Fruit fly (Drosophila melanogaster) whole organism, embryonic: ENCODE data around the gene Cyp6d4.

ENCODE experiments used
- CG10147 ChIP-seq: fragments of 200-800 bp; sonication (Bioruptor generic); optimal IDR thresholded peaks from 2 replicates; lab custom pipeline; 2019; ENCODE audit warnings: missing biosample characterization, mild to moderate bottlenecking, missing genetic modification characterization, moderate library complexity
- CG10654 ChIP-seq: fragments of 200-800 bp; sonication (Bioruptor generic); optimal IDR thresholded peaks from 2 replicates; lab custom pipeline; 2016; ENCODE audit warnings: missing biosample characterization, missing genetic modification characterization
- CG12744 ChIP-seq: fragments of 200-800 bp; sonication (Bioruptor generic); optimal IDR thresholded peaks from 2 replicates; lab custom pipeline; 2016; ENCODE audit warnings: missing biosample characterization, missing genetic modification characterization
- CG12769 ChIP-seq: fragments of 200-800 bp; sonication (Bioruptor generic); optimal IDR thresholded peaks from 2 replicates; lab custom pipeline; 2019; ENCODE audit warnings: missing biosample characterization, mild to moderate bottlenecking, missing genetic modification characterization, moderate library complexity
- CG13624 ChIP-seq: fragments of 200-800 bp; sonication (Bioruptor generic); optimal IDR thresholded peaks from 2 replicates; lab custom pipeline; 2016; ENCODE audit warnings: missing biosample characterization, missing genetic modification characterization
- CG1529 ChIP-seq: fragments of 200-800 bp; sonication (Bioruptor generic); optimal IDR thresholded peaks from 3 replicates; lab custom pipeline; 2018; ENCODE audit warnings: missing biosample characterization, missing genetic modification characterization
- CG1603 ChIP-seq: fragments of 200-800 bp; sonication (Bioruptor generic); optimal IDR thresholded peaks from 2 replicates; lab custom pipeline; 2019; ENCODE audit warnings: missing biosample characterization, mild to moderate bottlenecking, missing genetic modification characterization, moderate library complexity
- CG16863 ChIP-seq: fragments of 200-800 bp; sonication (Bioruptor generic); optimal IDR thresholded peaks from 3 replicates; lab custom pipeline; 2016; ENCODE audit warnings: missing biosample characterization, missing genetic modification characterization
- CG30020 ChIP-seq: fragments of 200-800 bp; optimal IDR thresholded peaks from 2 replicates; lab custom pipeline; 2019; ENCODE audit warnings: missing biosample characterization, mild to moderate bottlenecking, missing genetic modification characterization, moderate library complexity
- CG31388 ChIP-seq: fragments of 200-800 bp; sonication (Bioruptor generic); optimal IDR thresholded peaks from 2 replicates; lab custom pipeline; 2016; ENCODE audit warnings: missing biosample characterization, missing genetic modification characterization
- CG32767 ChIP-seq: fragments of 200-800 bp; sonication (Bioruptor generic); IDR thresholded peaks from 2 replicates; pipeline ENCODE4 v1.3.6; 2022; ENCODE audit warnings: missing biosample characterization, missing genetic modification characterization
- CG33557 ChIP-seq: fragments of 200-800 bp; sonication (Bioruptor generic); optimal IDR thresholded peaks from 2 replicates; lab custom pipeline; 2019; ENCODE audit warnings: missing biosample characterization, mild to moderate bottlenecking, missing genetic modification characterization, moderate library complexity
- CG34376 ChIP-seq: fragments of 200-800 bp; sonication (Bioruptor generic); optimal IDR thresholded peaks from 2 replicates; lab custom pipeline; 2018; ENCODE audit warnings: missing biosample characterization, mild to moderate bottlenecking, missing genetic modification characterization
- CG4617 ChIP-seq: fragments of 200-800 bp; sonication (Bioruptor generic); optimal IDR thresholded peaks from 3 replicates; lab custom pipeline; 2016; ENCODE audit warnings: missing biosample characterization, missing genetic modification characterization, borderline replicate concordance
- CG4730 ChIP-seq: fragments of 200-800 bp; sonication (Bioruptor generic); IDR thresholded peaks from 2 replicates; pipeline ENCODE4 v1.3.6; 2022; ENCODE audit warnings: missing biosample characterization, missing genetic modification characterization
- CG7928 ChIP-seq: fragments of 200-800 bp; sonication (Bioruptor generic); optimal IDR thresholded peaks from 2 replicates; lab custom pipeline; 2017; ENCODE audit warnings: missing biosample characterization, mild to moderate bottlenecking, missing genetic modification characterization
- CG7963 ChIP-seq: fragments of 200-800 bp; sonication (Bioruptor generic); IDR thresholded peaks from 3 replicates; pipeline ENCODE4 v1.3.6; 2022; ENCODE audit warnings: missing biosample characterization, missing genetic modification characterization; ENCODE audit not compliant: partially characterized antibody
- CG8359 ChIP-seq: fragments of 200-800 bp; sonication (Bioruptor generic); optimal IDR thresholded peaks from 2 replicates; lab custom pipeline; 2017; ENCODE audit warnings: missing biosample characterization, mild to moderate bottlenecking, missing genetic modification characterization, borderline replicate concordance
- CG9215 ChIP-seq: fragments of 200-800 bp; sonication (Bioruptor generic); IDR thresholded peaks from 2 replicates; pipeline ENCODE4 v1.3.6; 2022; ENCODE audit warnings: missing biosample characterization, missing genetic modification characterization
- CHES-1-like ChIP-seq: fragments of 200-800 bp; sonication (Bioruptor generic); optimal IDR thresholded peaks from 2 replicates; lab custom pipeline; 2016; ENCODE audit warnings: missing biosample characterization, missing genetic modification characterization
- Dfd ChIP-seq, 2 experiments: fragments of >200 bp; optimal IDR thresholded peaks; 2 replicates each; lab custom pipeline; 2017; ENCODE audit warnings: missing biosample characterization in 2 of 2, missing genetic modification characterization in 2 of 2
- Dip3 ChIP-seq: fragments of 200-800 bp; sonication (Bioruptor generic); optimal IDR thresholded peaks from 3 replicates; lab custom pipeline; 2016; ENCODE audit warnings: missing biosample characterization, missing genetic modification characterization
- Ets65A ChIP-seq: fragments of 200-800 bp; sonication (Bioruptor generic); peaks from one replicate; lab custom pipeline; 2016; ENCODE audit warnings: missing biosample characterization, missing genetic modification characterization
- Ets97D ChIP-seq: fragments of 200-800 bp; sonication (Bioruptor generic); optimal IDR thresholded peaks from 3 replicates; lab custom pipeline; 2016; ENCODE audit warnings: missing biosample characterization, missing genetic modification characterization
- Hmr ChIP-seq: fragments of 200-800 bp; sonication (Bioruptor generic); optimal IDR thresholded peaks from 3 replicates; lab custom pipeline; 2017; ENCODE audit warnings: mild to moderate bottlenecking, missing biosample characterization, missing genetic modification reagents, missing genetic modification characterization
- Med ChIP-seq: fragments of 200-800 bp; sonication (Bioruptor generic); peaks from one replicate; lab custom pipeline; 2016; ENCODE audit warnings: missing biosample characterization, missing genetic modification characterization, mild to moderate bottlenecking, inconsistent platforms, moderate library complexity
- Oaz ChIP-seq: fragments of 200-800 bp; sonication (Bioruptor generic); IDR thresholded peaks from 2 replicates; pipeline ENCODE4 v1.3.6; 2022; ENCODE audit warnings: missing biosample characterization, missing genetic modification characterization
- Rx ChIP-seq: fragments of 200-800 bp; sonication (Bioruptor generic); IDR thresholded peaks from 2 replicates; pipeline ENCODE4 v1.3.6; 2022; ENCODE audit warnings: missing biosample characterization, missing genetic modification characterization
- TFAM ChIP-seq: fragments of 200-800 bp; sonication (Bioruptor generic); optimal IDR thresholded peaks from 2 replicates; lab custom pipeline; 2017; ENCODE audit warnings: missing biosample characterization, missing genetic modification characterization, inconsistent platforms
- Tbp ChIP-seq: fragments of >200 bp; optimal IDR thresholded peaks from 2 replicates; lab custom pipeline; 2018; ENCODE audit warnings: missing biosample characterization, missing genetic modification characterization
- amos ChIP-seq: fragments of 200-800 bp; sonication (Bioruptor generic); IDR thresholded peaks from 2 replicates; pipeline ENCODE4 v1.3.6; 2022; ENCODE audit warnings: missing biosample characterization, missing genetic modification characterization; ENCODE audit not compliant: partially characterized antibody
- ato ChIP-seq: fragments of 200-800 bp; sonication (Bioruptor generic); IDR thresholded peaks from 2 replicates; pipeline ENCODE4 v1.3.6; 2022; ENCODE audit warnings: missing biosample characterization, missing genetic modification characterization; ENCODE audit not compliant: partially characterized antibody
- crc ChIP-seq: fragments of 200-800 bp; sonication (Bioruptor generic); optimal IDR thresholded peaks from 2 replicates; lab custom pipeline; 2016; ENCODE audit warnings: missing biosample characterization, missing genetic modification characterization
- cwo ChIP-seq: fragments of 200-800 bp; sonication (Bioruptor generic); optimal IDR thresholded peaks from 3 replicates; lab custom pipeline; 2017; ENCODE audit warnings: missing biosample characterization, missing genetic modification characterization, mild to moderate bottlenecking, moderate library complexity, missing genetic modification reagents
- hkb ChIP-seq, 2 experiments: fragments of 200-800 bp in 1 of 2; fragments of >200 bp in 1 of 2; sonication (Bioruptor generic) in 1 of 2; IDR thresholded peaks in 1 of 2; optimal IDR thresholded peaks in 1 of 2; 2 replicates each; pipeline versions ENCODE4 v1.3.6 to Lab custom; 2017 to 2022; ENCODE audit warnings: missing biosample characterization in 1 of 2, missing genetic modification characterization in 1 of 2
- jing ChIP-seq: fragments of 200-800 bp; sonication (Bioruptor generic); optimal IDR thresholded peaks from 2 replicates; lab custom pipeline; 2018; ENCODE audit warnings: missing biosample characterization, mild to moderate bottlenecking, missing genetic modification characterization
- lilli ChIP-seq: fragments of 200-800 bp; sonication (Bioruptor generic); optimal IDR thresholded peaks from 3 replicates; lab custom pipeline; 2016; ENCODE audit warnings: missing biosample characterization, missing genetic modification characterization
- nau ChIP-seq: fragments of 200-800 bp; sonication (Bioruptor generic); optimal IDR thresholded peaks from 3 replicates; lab custom pipeline; 2017; ENCODE audit warnings: missing biosample characterization, mild to moderate bottlenecking, missing genetic modification characterization, missing genetic modification reagents
- odd ChIP-seq: fragments of 200-800 bp; sonication (Bioruptor generic); optimal IDR thresholded peaks from 2 replicates; lab custom pipeline; 2017; ENCODE audit warnings: missing biosample characterization, mild to moderate bottlenecking, missing genetic modification characterization
- pnt ChIP-seq: fragments of 200-800 bp; sonication (Bioruptor generic); optimal IDR thresholded peaks from 3 replicates; lab custom pipeline; 2016; ENCODE audit warnings: missing biosample characterization, missing genetic modification characterization
- row ChIP-seq: fragments of 200-800 bp; sonication (Bioruptor generic); IDR thresholded peaks from 3 replicates; pipeline ENCODE4 v1.3.6; 2022; ENCODE audit warnings: missing biosample characterization, missing genetic modification characterization
- schlank ChIP-seq: fragments of 200-800 bp; sonication (Bioruptor generic); optimal IDR thresholded peaks from 2 replicates; lab custom pipeline; 2018; ENCODE audit warnings: missing biosample characterization, mild to moderate bottlenecking, missing genetic modification characterization
- sd ChIP-seq: fragments of 200-800 bp; sonication (Bioruptor generic); optimal IDR thresholded peaks from 3 replicates; lab custom pipeline; 2018; ENCODE audit warnings: missing biosample characterization, mild to moderate bottlenecking, missing genetic modification characterization, moderate library complexity
- sens ChIP-seq: fragments of 200-800 bp; sonication (Bioruptor generic); peaks from one replicate; lab custom pipeline; 2016; ENCODE audit warnings: missing biosample characterization, missing genetic modification characterization
- sens-2 ChIP-seq: fragments of 200-800 bp; sonication (Bioruptor generic); IDR thresholded peaks from 2 replicates; pipeline ENCODE4 v1.3.6; 2022; ENCODE audit warnings: missing biosample characterization, missing genetic modification characterization
- sisA ChIP-seq: fragments of 200-800 bp; sonication (Bioruptor generic); IDR thresholded peaks from 2 replicates; pipeline ENCODE4 v1.3.6; 2022; ENCODE audit warnings: missing biosample characterization, missing genetic modification characterization
- slbo ChIP-seq: fragments of 200-800 bp; sonication (Bioruptor generic); IDR thresholded peaks from 2 replicates; pipeline ENCODE4 v1.3.6; 2022; ENCODE audit warnings: missing biosample characterization, missing genetic modification characterization
- slp2 ChIP-seq: fragments of 200-800 bp; sonication (Bioruptor generic); optimal IDR thresholded peaks from 2 replicates; lab custom pipeline; 2016; ENCODE audit warnings: missing biosample characterization, missing genetic modification characterization
- ttk ChIP-seq: fragments of 200-800 bp; sonication (Bioruptor generic); IDR thresholded peaks from 2 replicates; pipeline ENCODE4 v2.1.2; 2022; ENCODE audit warnings: missing biosample characterization, missing genetic modification characterization
- usp ChIP-seq: fragments of >200 bp; optimal IDR thresholded peaks from 2 replicates; lab custom pipeline; 2017; ENCODE audit warnings: missing biosample characterization, missing genetic modification characterization

Gene Cyp6d4

dm6 chr3R:22686336-22686874 lies 11.7 kb upstream of the Cyp6d4 start, which contains the start of the genes Gclm and CG17625 (continued):
- TF ChIP-seq pnt (GFP tag; lab: Kevin White, UChicago) (no peak), Rx (no peak), sens-2 (GFP tag; lab: Robert Waterston, UW) (no peak), CG9215 (GFP tag; lab: Robert Waterston, UW) (peak; percentile 45; the same call in 1 of the 2 replicates), usp (no peak), CG1529 (GFP tag; lab: Kevin White, UChicago) (no peak), Ets97D (GFP tag; lab: Kevin White, UChicago) (peak; percentile 77), Ets65A (GFP tag; lab: Kevin White, UChicago) (peak; percentile 69), cwo (peak; percentile 38), row (GFP tag; lab: Robert Waterston, UW) (peak; percentile 88), CG4617 (no peak), CG1603 (tag; lab: Kevin White, UChicago) (peak; percentile 80), CG30020 (peak; percentile 51), crc (no peak), sd (tag; lab: Kevin White, UChicago) (peak; percentile 45), amos (GFP tag; lab: Robert Waterston, UW) (peak; percentile 84), ttk (no peak), CG33557 (GFP tag; lab: Kevin White, UChicago) (peak; percentile 50), CG10147 (peak; percentile 27), ato (peak; percentile 53), CG16863 (GFP tag; lab: Kevin White, UChicago) (no peak), CG34376 (peak; percentile 59), lilli (GFP tag; lab: Kevin White, UChicago) (peak; percentile 57), odd (GFP tag; lab: Kevin White, UChicago) (no peak), Med (GFP tag; lab: Kevin White, UChicago) (peak; percentile 92), TFAM (GFP tag; lab: Kevin White, UChicago) (no peak), Tbp (GFP tag; lab: Kevin White, UChicago) (no peak), slp2 (GFP tag; lab: Kevin White, UChicago) (no peak), CG13624 (GFP tag; lab: Kevin White, UChicago) (peak; percentile 26), CG31388 (GFP tag; lab: Kevin White, UChicago) (no peak), Oaz (GFP tag; lab: Robert Waterston, UW) (peak; percentile 35; the same call in 1 of the 2 replicates), CG7963 (GFP tag; lab: Robert Waterston, UW) (peak; percentile 62), CG12744 (GFP tag; lab: Kevin White, UChicago) (peak; percentile 27), Dfd (GFP tag; optimal IDR thresholded peaks at IDR 0.05; lab: Kevin White, UChicago) (no peak), CG8359 (GFP tag; lab: Kevin White, UChicago) (no peak), CG10654 (GFP tag; lab: Kevin White, UChicago) (peak; percentile 22), Dip3 (peak; percentile 48), Hmr (GFP tag; lab: Kevin White, UChicago) (peak; percentile 73), hkb (optimal IDR thresholded peaks at IDR 0.05; lab: Kevin White, UChicago) (no peak), hkb (GFP tag; IDR thresholded peaks at IDR 0.05; lab: Robert Waterston, UW) (peak; percentile 44; the same call in 1 of the 2 replicates), CG32767 (no peak), nau (no peak), schlank (tag; lab: Kevin White, UChicago) (peak; percentile 22), CG4730 (GFP tag; lab: Robert Waterston, UW) (no peak), CHES-1-like (GFP tag; lab: Kevin White, UChicago) (peak; percentile 66), slbo (peak; percentile 77), sisA (GFP tag; lab: Robert Waterston, UW) (peak; percentile 22; the same call in 1 of the 2 replicates), CG7928 (peak; percentile 88), CG12769 (no peak), jing (no peak), sens (GFP tag; lab: Kevin White, UChicago) (peak; percentile 92)
